Worm (Caenorhabditis elegans) whole organism, L1 larva: ENCODE measurements around the gene T09A5.14.

Experiments used
- alr-1 ChIP-seq: fragments of 200-800 bp; sonication (Bioruptor generic); optimal IDR thresholded peaks from 2 replicates; lab custom pipeline; 2018; ENCODE audit warnings: borderline replicate concordance, mild to moderate bottlenecking, missing genetic modification characterization, missing compliant biosample characterization
- ama-1 ChIP-seq: fragments of 150-350 bp; optimal IDR thresholded peaks from 2 replicates; lab custom pipeline; 2014
- ets-5 ChIP-seq: fragments of 200-800 bp; sonication (Bioruptor generic); IDR thresholded peaks from 2 replicates; pipeline ENCODE4 v1.3.6; 2022; ENCODE audit warnings: missing genetic modification characterization, missing compliant biosample characterization
- pag-3 ChIP-seq: sonication (generic microtip); optimal IDR thresholded peaks from 2 replicates; lab custom pipeline; 2017; ENCODE audit warnings: missing genetic modification characterization, mild to moderate bottlenecking, missing compliant biosample characterization, antibody characterized with exemption, borderline replicate concordance; ENCODE audit not compliant: insufficient read depth
- pqm-1 ChIP-seq: sonication (generic microtip); optimal IDR thresholded peaks from 3 replicates; lab custom pipeline; 2017; ENCODE audit warnings: missing biosample characterization, missing genetic modification characterization
- snu-23 ChIP-seq: sonication (generic microtip); optimal IDR thresholded peaks from 2 replicates; lab custom pipeline; 2016; ENCODE audit warnings: missing genetic modification characterization, missing compliant biosample characterization
- sox-4 ChIP-seq: sonication (generic microtip); optimal IDR thresholded peaks from 2 replicates; lab custom pipeline; 2016; ENCODE audit warnings: missing genetic modification characterization, missing compliant biosample characterization
- tlp-1 ChIP-seq: fragments of 150-350 bp; optimal IDR thresholded peaks from 2 replicates; lab custom pipeline; 2014; ENCODE audit warnings: missing biosample characterization, missing genetic modification characterization

DNA sequence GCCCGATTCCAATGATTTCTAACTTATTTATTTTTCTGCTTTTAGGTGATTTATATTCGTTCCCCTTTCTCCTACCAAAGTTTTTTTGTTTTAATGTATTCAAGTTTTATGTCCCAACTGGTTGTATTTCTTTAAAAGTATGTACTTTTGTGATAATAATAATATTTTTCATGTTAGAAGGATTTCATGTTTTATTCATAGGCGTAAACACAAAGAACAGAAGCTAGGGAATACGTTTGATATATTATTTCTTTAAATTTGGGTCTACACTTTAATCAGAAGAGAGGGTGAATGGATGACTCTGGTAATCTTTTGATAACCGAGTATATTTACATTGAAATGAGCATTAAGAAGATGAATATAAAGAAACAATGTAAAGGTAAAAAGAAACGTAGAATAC lies 33.9 kb downstream of the T09A5.14 start:
- TF ChIP-seq ets-5 (no peak), pqm-1 (tag; lab: Kevin White, UChicago) (no peak), tlp-1 (no peak), ama-1 (lab: Kevin White, UChicago) (no peak), pag-3 (tag; lab: Kevin White, UChicago) (no peak), snu-23 (GFP tag; lab: Kevin White, UChicago) (no peak), sox-4 (tag; lab: Kevin White, UChicago) (no peak), alr-1 (tag; lab: Kevin White, UChicago) (no peak)
